Worm (Caenorhabditis elegans) whole organism, L1 larva: Measurements from ENCODE around the gene F56A11.5.
A peak's percentile ranks its signal among the peaks of the same experiment; 100 is the strongest.

ENCODE experiments used
- C04F5.9 ChIP-seq: sonication (generic microtip); optimal IDR thresholded peaks from 2 replicates; lab custom pipeline; 2016; ENCODE audit warnings: missing genetic modification characterization, missing compliant biosample characterization
- aha-1 ChIP-seq: fragments of 150-350 bp; optimal IDR thresholded peaks from 2 replicates; lab custom pipeline; 2014; ENCODE audit warnings: missing biosample characterization, missing genetic modification characterization
- blmp-1 ChIP-seq: fragments of 150-350 bp; optimal IDR thresholded peaks from 2 replicates; lab custom pipeline; 2014; ENCODE audit warnings: missing biosample characterization, missing genetic modification characterization
- dpl-1 ChIP-seq, 3 experiments: fragments of 150-350 bp in 2 of 3; sonication (generic microtip) in 1 of 3; optimal IDR thresholded peaks; 2 replicates each; lab custom pipeline; 2014 to 2017; ENCODE audit warnings: missing biosample characterization in 3 of 3, missing genetic modification characterization in 3 of 3, missing genetic modification reagents in 3 of 3
- dsc-1 ChIP-seq: sonication (generic microtip); optimal IDR thresholded peaks from 2 replicates; lab custom pipeline; 2016; ENCODE audit warnings: mild to moderate bottlenecking, missing genetic modification characterization, missing compliant biosample characterization
- efl-1 ChIP-seq, 4 experiments: fragments of 150-350 bp; optimal IDR thresholded peaks in 3 of 4; peaks in 1 of 4; 1 replicate in 1 of 4; 2 replicates in 3 of 4; lab custom pipeline; 2014; ENCODE audit warnings: missing biosample characterization in 2 of 4, missing genetic modification characterization in 2 of 4, missing genetic modification reagents in 2 of 4
- egl-13 ChIP-seq: sonication (generic microtip); optimal IDR thresholded peaks from 2 replicates; lab custom pipeline; 2016; ENCODE audit warnings: missing genotype, missing genetic modification reagents, missing genetic modification characterization, missing compliant biosample characterization
- elt-3 ChIP-seq, 6 experiments: fragments of 150-350 bp in 1 of 6; sonication (generic microtip); optimal IDR thresholded peaks; 2 replicates each; lab custom pipeline; 2017 to 2018; ENCODE audit warnings: missing biosample characterization in 6 of 6, missing genetic modification characterization in 6 of 6, inconsistent platforms in 1 of 6
- ets-5 ChIP-seq: fragments of 200-800 bp; sonication (Bioruptor generic); IDR thresholded peaks from 2 replicates; pipeline ENCODE4 v1.3.6; 2022; ENCODE audit warnings: missing genetic modification characterization, missing compliant biosample characterization
- fkh-8 ChIP-seq: sonication (generic microtip); optimal IDR thresholded peaks from 2 replicates; lab custom pipeline; 2016; ENCODE audit warnings: mild to moderate bottlenecking, missing genetic modification characterization, missing compliant biosample characterization
- fos-1 ChIP-seq: fragments of 150-350 bp; optimal IDR thresholded peaks from 2 replicates; lab custom pipeline; 2014; ENCODE audit warnings: missing biosample characterization, missing genetic modification characterization
- hlh-17 ChIP-seq: fragments of 200-800 bp; sonication (Bioruptor generic); optimal IDR thresholded peaks from 2 replicates; lab custom pipeline; 2018; ENCODE audit warnings: missing genetic modification characterization, mild to moderate bottlenecking, missing compliant biosample characterization, moderate library complexity, borderline replicate concordance
- hlh-4 ChIP-seq: sonication (generic microtip); optimal IDR thresholded peaks from 2 replicates; lab custom pipeline; 2016; ENCODE audit warnings: mild to moderate bottlenecking, missing genetic modification characterization, missing compliant biosample characterization
- hpl-2 ChIP-seq: fragments of 150-350 bp; optimal IDR thresholded peaks from 2 replicates; lab custom pipeline; 2014; ENCODE audit warnings: missing biosample characterization, missing genetic modification reagents, missing genetic modification characterization
- irx-1 ChIP-seq: sonication (generic microtip); optimal IDR thresholded peaks from 2 replicates; lab custom pipeline; 2016; ENCODE audit warnings: missing genetic modification characterization, missing compliant biosample characterization
- isw-1 ChIP-seq: fragments of 200-800 bp; sonication (Bioruptor generic); IDR thresholded peaks from 2 replicates; pipeline ENCODE4 v1.3.6; 2022; ENCODE audit warnings: missing genetic modification characterization, missing compliant biosample characterization
- lin-13 ChIP-seq: fragments of 150-350 bp; optimal IDR thresholded peaks from 2 replicates; lab custom pipeline; 2014; ENCODE audit warnings: missing biosample characterization, missing genetic modification reagents, missing genetic modification characterization
- lin-14 ChIP-seq: fragments of 200-800 bp; sonication (Bioruptor generic); optimal IDR thresholded peaks from 2 replicates; lab custom pipeline; 2018; ENCODE audit warnings: mild to moderate bottlenecking, missing genetic modification characterization, moderate library complexity, missing compliant biosample characterization
- lin-35 ChIP-seq, 2 experiments: fragments of 150-350 bp; optimal IDR thresholded peaks; 2 replicates each; lab custom pipeline; 2014; ENCODE audit warnings: missing biosample characterization in 2 of 2, missing genetic modification characterization in 2 of 2, missing genetic modification reagents in 2 of 2
- lsy-2 ChIP-seq, 2 experiments: fragments of 150-350 bp; optimal IDR thresholded peaks; 2 replicates each; lab custom pipeline; 2014; ENCODE audit warnings: missing biosample characterization in 2 of 2, missing genetic modification characterization in 2 of 2
- mab-9 ChIP-seq: fragments of 200-800 bp; sonication (Bioruptor generic); IDR thresholded peaks from 2 replicates; pipeline ENCODE4 v1.3.6; 2022; ENCODE audit warnings: missing genetic modification reagents, missing genetic modification characterization, missing compliant biosample characterization
- mep-1 ChIP-seq: fragments of 150-350 bp; optimal IDR thresholded peaks from 2 replicates; lab custom pipeline; 2014; ENCODE audit warnings: missing biosample characterization, missing genetic modification characterization
- nhr-11 ChIP-seq: fragments of 150-350 bp; optimal IDR thresholded peaks from 2 replicates; lab custom pipeline; 2014; ENCODE audit warnings: missing biosample characterization, missing genetic modification characterization
- nhr-12 ChIP-seq: sonication (generic microtip); optimal IDR thresholded peaks from 2 replicates; lab custom pipeline; 2017; ENCODE audit warnings: missing biosample characterization, missing genetic modification characterization
- nhr-19 ChIP-seq: fragments of 200-800 bp; sonication (Bioruptor generic); conservative IDR thresholded peaks from 2 replicates; pipeline ENCODE4 v1.3.6; 2022; ENCODE audit warnings: missing genetic modification characterization, missing compliant biosample characterization
- nhr-28 ChIP-seq: fragments of 150-350 bp; optimal IDR thresholded peaks from 2 replicates; lab custom pipeline; 2014; ENCODE audit warnings: missing biosample characterization, missing genetic modification characterization
- nhr-47 ChIP-seq: sonication (generic microtip); optimal IDR thresholded peaks from 2 replicates; lab custom pipeline; 2016; ENCODE audit warnings: mild to moderate bottlenecking, missing genetic modification characterization, moderate library complexity, missing compliant biosample characterization
- nhr-71 ChIP-seq: sonication (generic microtip); optimal IDR thresholded peaks from 2 replicates; lab custom pipeline; 2016; ENCODE audit warnings: mild to moderate bottlenecking, missing genetic modification characterization, moderate library complexity, missing compliant biosample characterization
- pag-3 ChIP-seq: sonication (generic microtip); optimal IDR thresholded peaks from 2 replicates; lab custom pipeline; 2017; ENCODE audit warnings: missing genetic modification characterization, mild to moderate bottlenecking, missing compliant biosample characterization, antibody characterized with exemption, borderline replicate concordance; ENCODE audit not compliant: insufficient read depth
- pax-3 ChIP-seq: fragments of 200-800 bp; sonication (Bioruptor generic); optimal IDR thresholded peaks from 2 replicates; lab custom pipeline; 2018; ENCODE audit warnings: mild to moderate bottlenecking, missing genetic modification characterization, moderate library complexity, missing compliant biosample characterization
- rnt-1 ChIP-seq: sonication (generic microtip); optimal IDR thresholded peaks from 2 replicates; lab custom pipeline; 2016; ENCODE audit warnings: mild to moderate bottlenecking, missing genetic modification characterization, moderate library complexity, missing compliant biosample characterization
- snpc-4 ChIP-seq: fragments of 150-350 bp; optimal IDR thresholded peaks from 2 replicates; lab custom pipeline; 2014; ENCODE audit warnings: missing biosample characterization, missing genetic modification characterization
- snu-23 ChIP-seq: sonication (generic microtip); optimal IDR thresholded peaks from 2 replicates; lab custom pipeline; 2016; ENCODE audit warnings: missing genetic modification characterization, missing compliant biosample characterization
- sup-37 ChIP-seq: fragments of 200-800 bp; sonication (Bioruptor generic); optimal IDR thresholded peaks from 2 replicates; lab custom pipeline; 2018; ENCODE audit warnings: mild to moderate bottlenecking, missing genetic modification characterization, missing compliant biosample characterization
- tlp-1 ChIP-seq: fragments of 150-350 bp; optimal IDR thresholded peaks from 2 replicates; lab custom pipeline; 2014; ENCODE audit warnings: missing biosample characterization, missing genetic modification characterization
- unc-30 ChIP-seq: sonication (generic microtip); optimal IDR thresholded peaks from 2 replicates; lab custom pipeline; 2017; ENCODE audit warnings: missing biosample characterization, missing genetic modification characterization
- vab-15 ChIP-seq: sonication (generic microtip); optimal IDR thresholded peaks from 2 replicates; lab custom pipeline; 2017; ENCODE audit warnings: missing genotype, mild to moderate bottlenecking, missing genetic modification characterization, missing compliant biosample characterization
- zip-4 ChIP-seq: fragments of 200-800 bp; sonication (Bioruptor generic); optimal IDR thresholded peaks from 2 replicates; lab custom pipeline; 2018; ENCODE audit warnings: mild to moderate bottlenecking, missing genetic modification characterization, moderate library complexity, missing compliant biosample characterization
- ztf-11 ChIP-seq, 2 experiments: sonication (generic microtip); optimal IDR thresholded peaks; 2 replicates each; lab custom pipeline; 2016 to 2017; ENCODE audit warnings: missing genetic modification characterization in 2 of 2, missing biosample characterization in 1 of 2, missing compliant biosample characterization in 1 of 2

The F56A11.5 gene

ce11 chrIV:620324-620723, 49.7 kb upstream of the F56A11.5 start (continued):
- TF ChIP-seq lin-13 (peak; percentile 36), elt-3 (tag; optimal IDR thresholded peaks at IDR 0.05; lab: Kevin White, UChicago) (peak in 1 of 6 experiments; percentile 12), ets-5 (GFP tag; lab: Robert Waterston, UW) (no peak), mep-1 (peak; percentile 4), vab-15 (no peak), nhr-12 (tag; lab: Kevin White, UChicago) (no peak), fos-1 (tag; lab: Kevin White, UChicago) (peak; percentile 42), nhr-28 (tag; lab: Kevin White, UChicago) (no peak), nhr-47 (tag; lab: Kevin White, UChicago) (peak; percentile 68), nhr-11 (tag; lab: Kevin White, UChicago) (no peak), sup-37 (GFP tag; lab: Kevin White, UChicago) (no peak), aha-1 (tag; lab: Kevin White, UChicago) (no peak), isw-1 (peak; percentile 17), nhr-71 (tag; lab: Kevin White, UChicago) (peak; percentile 66), C04F5.9 (no peak), hlh-4 (no peak), rnt-1 (tag; lab: Kevin White, UChicago) (peak; percentile 83), fkh-8 (tag; lab: Kevin White, UChicago) (peak; percentile 75)
- TF ChIP-seq, all 84 proteins: peak for 36

- 0 out of 2 replicates have a peak, but pooled peaks have one; percentile 29 for TF ChIP-seq mab-9 (GFP tag; lab: Robert Waterston, UW)
- TF ChIP-seq efl-1 (optimal IDR thresholded peaks at IDR 0.05; lab: Kevin White, UChicago) = no peak
- TF ChIP-seq efl-1 (GFP tag; optimal IDR thresholded peaks at IDR 0.05 in 1 of 2; lab: Kevin White, UChicago) = peak in 1 of 2 experiments; percentile 62
- no peak for TF ChIP-seq irx-1 (tag; lab: Kevin White, UChicago)
- no peak for TF ChIP-seq dsc-1 (tag; lab: Kevin White, UChicago)
- TF ChIP-seq, all 84 proteins: peak for 2
Observed at ce11 chrIV:619766-620165, 49.1 kb upstream of the F56A11.5 start.

- TF ChIP-seq blmp-1 (tag; lab: Kevin White, UChicago) (peak; percentile 44), mep-1 (no peak), efl-1 (optimal IDR thresholded peaks at IDR 0.05; lab: Kevin White, UChicago) (no peak), efl-1 (GFP tag; optimal IDR thresholded peaks at IDR 0.05 in 1 of 2; lab: Kevin White, UChicago) (peak in 1 of 2 experiments; percentile 36)
- TF ChIP-seq, all 84 proteins: peak for 2
Observed at ce11 chrIV:615244-615643, 44.6 kb upstream of the F56A11.5 start, which contains the start of gene C18H7.1. Gene C18H7.1, plus strand, starts transcription at chrIV:615544.

ce11 chrIV:613155-613554, 42.5 kb upstream of the F56A11.5 start:
- TF ChIP-seq pax-3 (tag; lab: Kevin White, UChicago) (no peak), unc-30 (tag; lab: Kevin White, UChicago) (no peak), egl-13 (tag; lab: Kevin White, UChicago) (no peak), zip-4 (GFP tag; lab: Kevin White, UChicago) (no peak), snu-23 (no peak), ztf-11 (tag; optimal IDR thresholded peaks at IDR 0.05; lab: Kevin White, UChicago) (no peak), hlh-17 (GFP tag; lab: Kevin White, UChicago) (no peak), hpl-2 (GFP tag; lab: Kevin White, UChicago) (no peak), nhr-28 (tag; lab: Kevin White, UChicago) (no peak), efl-1 (optimal IDR thresholded peaks at IDR 0.05; lab: Kevin White, UChicago) (no peak), efl-1 (GFP tag; optimal IDR thresholded peaks at IDR 0.05 in 1 of 2; lab: Kevin White, UChicago) (no peak)

- no peak for TF ChIP-seq snpc-4 (tag; lab: Kevin White, UChicago)
- TF ChIP-seq rnt-1 (tag; lab: Kevin White, UChicago) = peak; percentile 35
- TF ChIP-seq C04F5.9 = no peak
- peak; percentile 25 for TF ChIP-seq snu-23
- TF ChIP-seq irx-1 (tag; lab: Kevin White, UChicago) = no peak
- TF ChIP-seq nhr-71 (tag; lab: Kevin White, UChicago) = peak; percentile 67
- no peak for TF ChIP-seq fos-1 (tag; lab: Kevin White, UChicago)
- peak; percentile 8 for TF ChIP-seq mep-1
- TF ChIP-seq lin-14 (GFP tag; lab: Kevin White, UChicago) = peak; percentile 73
- peak; percentile 18 for TF ChIP-seq nhr-19 (GFP tag; lab: Robert Waterston, UW)
- no peak for TF ChIP-seq lin-35 (GFP tag; optimal IDR thresholded peaks at IDR 0.05; lab: Kevin White, UChicago)
- peak in 1 of 2 experiments; percentile 42 for TF ChIP-seq lsy-2 (tag; optimal IDR thresholded peaks at IDR 0.05; lab: Kevin White, UChicago)
- TF ChIP-seq dpl-1 (GFP tag; optimal IDR thresholded peaks at IDR 0.05; lab: Kevin White, UChicago) = peak in 1 of 3 experiments; percentile 7
- TF ChIP-seq tlp-1 (tag; lab: Kevin White, UChicago) = no peak
- TF ChIP-seq pag-3 (tag; lab: Kevin White, UChicago) = no peak
- TF ChIP-seq dsc-1 (tag; lab: Kevin White, UChicago) = no peak
Observed at ce11 chrIV:607628-608027, 37.0 kb upstream of the F56A11.5 start.
